Fruit fly (Drosophila melanogaster) whole organism, pupa: ENCODE results near the gene mRpL55.

Experiments
- CG10348 ChIP-seq: fragments of 200-800 bp; sonication (Bioruptor generic); IDR thresholded peaks from 2 replicates; pipeline ENCODE4 v1.3.6; 2022; ENCODE audit warnings: missing biosample characterization, missing genetic modification characterization
- CG12605 ChIP-seq: fragments of 200-800 bp; sonication (Bioruptor generic); IDR thresholded peaks from 2 replicates; pipeline ENCODE4 v1.3.6; 2022; ENCODE audit warnings: missing biosample characterization, missing genetic modification characterization
- CG13204 ChIP-seq: fragments of 200-800 bp; sonication (Bioruptor generic); optimal IDR thresholded peaks from 2 replicates; lab custom pipeline; 2018; ENCODE audit warnings: missing biosample characterization, mild to moderate bottlenecking, missing genetic modification characterization, moderate library complexity
- CG14655 ChIP-seq: fragments of 200-800 bp; sonication (Bioruptor generic); optimal IDR thresholded peaks from 3 replicates; lab custom pipeline; 2017; ENCODE audit warnings: mild to moderate bottlenecking, missing biosample characterization, missing genetic modification reagents, missing genetic modification characterization
- CG15710 ChIP-seq: fragments of 200-800 bp; sonication (Bioruptor generic); optimal IDR thresholded peaks from 2 replicates; lab custom pipeline; 2018; ENCODE audit warnings: missing biosample characterization, mild to moderate bottlenecking, missing genetic modification characterization, moderate library complexity
- CG17806 ChIP-seq: fragments of 200-800 bp; sonication (Bioruptor generic); optimal IDR thresholded peaks from 2 replicates; lab custom pipeline; 2018; ENCODE audit warnings: missing biosample characterization, mild to moderate bottlenecking, missing genetic modification characterization, moderate library complexity
- CG32121 ChIP-seq: fragments of 200-800 bp; sonication (Bioruptor generic); IDR thresholded peaks from 2 replicates; pipeline ENCODE4 v1.3.6; 2022; ENCODE audit warnings: missing biosample characterization, missing genetic modification characterization
- CG34367 ChIP-seq: fragments of 200-800 bp; sonication (Bioruptor generic); optimal IDR thresholded peaks from 2 replicates; lab custom pipeline; 2018; ENCODE audit warnings: missing biosample characterization, mild to moderate bottlenecking, missing genetic modification characterization
- CG4496 ChIP-seq: fragments of 200-800 bp; sonication (Bioruptor generic); IDR thresholded peaks from 3 replicates; pipeline ENCODE4 v1.3.6; 2022; ENCODE audit warnings: missing biosample characterization, missing genetic modification characterization
- CG8159 ChIP-seq: fragments of 200-800 bp; sonication (Bioruptor generic); optimal IDR thresholded peaks from 3 replicates; lab custom pipeline; 2018; ENCODE audit warnings: missing biosample characterization, mild to moderate bottlenecking, missing genetic modification characterization, moderate library complexity
- CG8301 ChIP-seq: fragments of 200-800 bp; sonication (Bioruptor generic); optimal IDR thresholded peaks from 2 replicates; lab custom pipeline; 2018; ENCODE audit warnings: missing biosample characterization, mild to moderate bottlenecking, missing genetic modification characterization
- CG9948 ChIP-seq: fragments of 200-800 bp; sonication (Bioruptor generic); optimal IDR thresholded peaks from 2 replicates; lab custom pipeline; 2018; ENCODE audit warnings: missing biosample characterization, mild to moderate bottlenecking, missing genetic modification characterization, moderate library complexity
- D1 ChIP-seq: fragments of 200-800 bp; sonication (Bioruptor generic); optimal IDR thresholded peaks from 2 replicates; lab custom pipeline; 2018; ENCODE audit warnings: missing biosample characterization, mild to moderate bottlenecking, missing genetic modification characterization, moderate library complexity
- EcR ChIP-seq: fragments of 200-800 bp; sonication (Bioruptor generic); optimal IDR thresholded peaks from 3 replicates; lab custom pipeline; 2019; ENCODE audit warnings: missing biosample characterization, missing genetic modification characterization, mild to moderate bottlenecking, moderate library complexity, missing genetic modification reagents
- Ets98B ChIP-seq: fragments of 200-800 bp; sonication (Bioruptor generic); IDR thresholded peaks from 2 replicates; pipeline ENCODE4 v1.3.6; 2022; ENCODE audit warnings: missing biosample characterization, missing genetic modification characterization
- Pif1A ChIP-seq: fragments of 200-800 bp; sonication (Bioruptor generic); optimal IDR thresholded peaks from 3 replicates; lab custom pipeline; 2016; ENCODE audit warnings: missing biosample characterization, missing genetic modification characterization
- Pif1B ChIP-seq: fragments of 200-800 bp; sonication (Bioruptor generic); optimal IDR thresholded peaks from 3 replicates; lab custom pipeline; 2016; ENCODE audit warnings: missing biosample characterization, missing genetic modification characterization
- Snoo ChIP-seq: fragments of 200-800 bp; sonication (Bioruptor generic); optimal IDR thresholded peaks from 3 replicates; lab custom pipeline; 2017; ENCODE audit warnings: missing biosample characterization, mild to moderate bottlenecking, missing genetic modification characterization, inconsistent platforms
- fd96Ca ChIP-seq: fragments of 200-800 bp; sonication (Bioruptor generic); IDR thresholded peaks from 3 replicates; pipeline ENCODE4 v1.3.6; 2022; ENCODE audit warnings: missing biosample characterization, missing genetic modification characterization
- gl ChIP-seq: fragments of 200-800 bp; sonication (Bioruptor generic); optimal IDR thresholded peaks from 2 replicates; lab custom pipeline; 2018; ENCODE audit warnings: missing biosample characterization, mild to moderate bottlenecking, missing genetic modification characterization
- rn ChIP-seq: fragments of 200-800 bp; sonication (Bioruptor generic); IDR thresholded peaks from 2 replicates; pipeline ENCODE4 v1.3.6; 2022; ENCODE audit warnings: missing biosample characterization, missing genetic modification characterization

Gene mRpL55

DNA sequence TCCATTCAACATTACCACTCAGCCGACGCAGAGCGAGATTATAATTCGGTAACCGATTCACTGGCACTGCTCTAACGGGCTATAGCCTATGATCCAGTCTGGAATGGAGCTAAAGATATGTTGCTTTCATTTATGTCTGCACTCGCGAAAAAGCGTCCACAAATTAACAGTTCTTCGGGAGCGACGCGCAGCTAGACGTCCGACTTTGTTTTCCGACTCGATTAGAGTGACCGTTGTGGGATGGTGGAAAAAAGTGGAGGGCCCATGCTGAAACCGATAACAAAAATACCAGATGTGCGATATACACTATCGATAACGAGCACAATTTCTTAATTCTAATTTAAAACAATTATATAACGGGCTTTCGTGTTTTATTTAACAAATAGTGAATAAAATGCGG is 666 bp downstream of the mRpL55 start, which contains the start of gene cdi:
TSS of gene cdi (minus strand) at position 232 of the 400 bp plus-strand sequence.
- TF ChIP-seq Ets98B (GFP tag; lab: Robert Waterston, UW) (no peak), CG17806 (tag; lab: Kevin White, UChicago) (no peak), Snoo (peak; percentile 18), CG4496 (GFP tag; lab: Robert Waterston, UW) (peak; percentile 58), Pif1B (no peak)

DNA sequence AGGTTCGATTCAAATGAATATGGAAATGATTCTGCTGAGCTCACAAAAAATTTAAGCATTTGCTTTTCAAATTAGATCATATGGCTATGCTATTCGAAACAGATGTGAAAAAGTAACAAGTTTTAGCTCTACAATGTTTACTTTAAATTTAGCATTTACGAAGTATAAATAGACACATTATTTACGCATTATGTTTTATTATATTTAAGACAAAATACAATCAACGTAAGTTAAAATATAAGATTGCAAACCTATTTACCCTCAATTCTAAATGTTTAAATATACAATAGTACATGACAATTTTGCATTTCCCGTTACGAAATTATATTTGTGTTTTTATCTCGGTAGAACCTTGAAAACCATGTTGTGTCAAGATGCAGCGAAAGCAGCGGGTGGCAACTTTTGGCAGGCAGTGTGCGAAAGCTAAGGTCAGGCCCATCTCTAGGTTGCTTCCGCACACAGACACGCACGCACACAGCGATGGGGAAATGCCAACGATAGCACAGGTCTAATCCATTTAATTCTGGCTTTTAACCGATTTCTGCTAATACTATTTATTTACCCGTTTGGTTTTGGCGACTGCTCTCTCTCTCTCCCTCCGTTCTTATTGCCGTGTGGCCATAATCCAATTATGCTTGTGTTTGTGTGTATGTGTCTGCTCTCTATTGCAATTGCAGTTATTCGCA is 1.4 kb downstream of the mRpL55 start:
- TF ChIP-seq rn (no peak), CG9948 (tag; lab: Kevin White, UChicago) (no peak), CG32121 (GFP tag; lab: Robert Waterston, UW) (no peak), gl (tag; lab: Kevin White, UChicago) (no peak), CG8159 (tag; lab: Kevin White, UChicago) (peak; percentile 17), CG10348 (GFP tag; lab: Robert Waterston, UW) (no peak), CG4496 (GFP tag; lab: Robert Waterston, UW) (peak; percentile 35; the same call in 1 of the 3 replicates), CG34367 (tag; lab: Kevin White, UChicago) (no peak), Pif1A (GFP tag; lab: Kevin White, UChicago) (peak; percentile 27), D1 (tag; lab: Kevin White, UChicago) (no peak), Pif1B (peak; percentile 1), CG17806 (tag; lab: Kevin White, UChicago) (no peak), Ets98B (GFP tag; lab: Robert Waterston, UW) (no peak), CG8301 (peak; percentile 24), CG14655 (GFP tag; lab: Kevin White, UChicago) (peak; percentile 45)

DNA sequence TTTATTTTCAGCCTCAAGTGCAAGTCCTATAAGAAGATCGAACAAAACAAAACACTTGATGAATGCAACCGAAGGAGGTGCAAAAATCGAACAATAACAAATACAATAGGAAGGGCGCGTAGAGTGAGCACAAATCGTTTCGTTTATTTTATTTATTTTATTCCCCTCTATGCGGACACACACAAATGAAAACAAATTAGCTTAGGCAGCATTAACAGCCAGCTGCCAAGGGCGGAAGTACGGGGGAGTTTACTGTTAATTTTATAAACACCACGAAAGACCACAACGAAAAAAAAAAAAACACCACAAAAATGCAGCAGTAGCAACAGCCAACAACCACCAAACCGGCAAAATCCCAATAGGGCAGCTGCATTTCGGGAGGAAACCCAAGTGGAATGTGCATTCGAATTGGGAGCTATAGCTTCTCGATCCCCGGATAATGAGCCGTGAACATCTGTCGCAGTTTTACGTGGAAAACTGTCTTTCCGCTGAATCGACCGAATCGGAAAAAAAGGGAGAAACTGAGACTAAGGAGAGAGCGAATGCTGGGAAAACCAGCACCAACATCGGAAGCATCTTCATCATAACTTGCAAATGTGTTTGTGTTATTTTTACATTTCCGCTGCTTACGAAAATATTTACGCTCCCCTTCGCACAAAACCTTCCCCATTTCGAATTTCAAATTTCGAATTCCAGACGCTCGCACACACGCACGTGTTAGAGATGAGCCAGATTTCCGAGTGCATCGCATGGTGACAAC is 2.2 kb downstream of the mRpL55 start:
- TF ChIP-seq CG14655 (GFP tag; lab: Kevin White, UChicago) (no peak), D1 (tag; lab: Kevin White, UChicago) (no peak), Pif1B (no peak), CG9948 (tag; lab: Kevin White, UChicago) (no peak), CG34367 (tag; lab: Kevin White, UChicago) (no peak), CG8159 (tag; lab: Kevin White, UChicago) (no peak), CG17806 (tag; lab: Kevin White, UChicago) (no peak), CG8301 (no peak), fd96Ca (GFP tag; lab: Robert Waterston, UW) (no peak), CG13204 (GFP tag; lab: Kevin White, UChicago) (no peak), Snoo (no peak), CG12605 (GFP tag; lab: Robert Waterston, UW) (no peak), CG10348 (GFP tag; lab: Robert Waterston, UW) (no peak), Pif1A (GFP tag; lab: Kevin White, UChicago) (no peak), EcR (no peak), gl (tag; lab: Kevin White, UChicago) (no peak), Ets98B (GFP tag; lab: Robert Waterston, UW) (no peak), rn (no peak)

DNA sequence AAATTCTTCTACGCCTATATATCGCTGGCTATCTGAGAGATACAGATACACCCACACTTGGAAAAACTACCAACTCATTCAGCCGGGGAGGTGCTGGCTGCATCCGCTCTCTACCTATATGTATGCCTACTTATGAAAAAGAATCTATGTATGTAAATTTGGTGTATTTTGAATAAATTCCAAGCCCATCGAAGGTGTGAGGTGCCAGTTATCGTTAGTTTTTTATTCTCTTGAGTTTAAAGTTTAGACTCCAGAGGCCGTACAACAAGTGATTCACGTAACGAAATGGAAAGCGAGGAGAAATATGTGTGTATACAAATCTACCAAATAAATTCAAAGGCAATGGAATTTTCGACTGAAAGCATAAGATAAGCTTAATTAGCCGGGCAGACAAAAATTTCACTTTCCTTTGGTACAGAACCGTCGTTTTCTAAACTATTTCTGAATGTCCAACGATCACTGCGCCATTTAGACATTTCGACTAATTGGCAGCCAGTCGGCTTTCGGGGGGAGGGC is 2.9 kb downstream of the mRpL55 start:
- TF ChIP-seq CG15710 (tag; lab: Kevin White, UChicago) (no peak), EcR (no peak), CG8159 (tag; lab: Kevin White, UChicago) (no peak), CG17806 (tag; lab: Kevin White, UChicago) (no peak)

DNA sequence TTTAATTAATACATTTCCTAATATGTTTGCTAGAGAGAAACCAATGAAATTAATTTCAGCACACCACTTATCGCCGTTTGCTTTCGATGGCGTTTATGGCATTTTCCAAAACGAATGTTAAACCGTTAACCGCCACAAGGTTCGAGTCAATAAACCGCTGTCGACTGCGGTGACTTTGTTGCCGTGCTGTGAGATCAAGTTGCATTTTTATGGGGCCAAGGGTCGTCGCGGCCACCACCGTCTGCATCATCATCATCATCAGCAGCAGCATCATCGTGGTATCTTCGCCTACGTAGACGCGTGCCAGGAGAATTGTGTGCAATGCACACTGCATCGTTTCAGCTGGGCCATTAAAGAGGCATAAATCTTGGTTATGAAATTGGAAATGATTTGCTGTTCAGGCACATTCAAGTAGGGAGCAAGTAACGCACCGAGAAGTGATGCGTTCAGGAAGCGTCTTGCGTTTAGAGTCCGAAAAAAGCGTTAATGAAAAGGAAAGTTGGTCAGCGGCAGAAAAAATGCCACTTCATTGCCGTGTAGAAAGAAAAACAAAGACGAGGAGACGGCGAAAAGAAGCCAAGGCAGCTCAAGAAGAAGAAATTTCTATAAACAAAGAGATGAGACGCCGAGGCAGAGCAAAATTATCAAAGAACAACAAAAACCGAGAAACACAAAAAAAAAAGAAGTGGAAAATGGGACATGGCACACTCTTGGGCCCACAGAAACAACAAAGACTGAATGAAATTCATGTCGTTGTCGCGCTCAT is 3.5 kb downstream of the mRpL55 start:
- TF ChIP-seq rn (no peak), D1 (tag; lab: Kevin White, UChicago) (no peak), EcR (peak; percentile 11), CG10348 (GFP tag; lab: Robert Waterston, UW) (no peak), CG34367 (tag; lab: Kevin White, UChicago) (no peak), Ets98B (GFP tag; lab: Robert Waterston, UW) (no peak), CG4496 (GFP tag; lab: Robert Waterston, UW) (no peak)
